Worm (Caenorhabditis elegans) whole organism, L2 larva: ENCODE measurements around the gene C49H3.6.

Experiments
- F13H6.1 ChIP-seq: sonication (generic microtip); optimal IDR thresholded peaks from 2 replicates; lab custom pipeline; 2016; ENCODE audit warnings: missing genetic modification characterization, missing compliant biosample characterization
- R02D3.7 ChIP-seq: fragments of 150-350 bp; optimal IDR thresholded peaks from 2 replicates; lab custom pipeline; 2014; ENCODE audit warnings: missing biosample characterization, missing genetic modification characterization
- elt-1 ChIP-seq: fragments of 150-350 bp; optimal IDR thresholded peaks from 2 replicates; lab custom pipeline; 2014; ENCODE audit warnings: missing biosample characterization, missing genetic modification characterization
- lin-11 ChIP-seq: fragments of 150-350 bp; sonication (generic microtip); optimal IDR thresholded peaks from 2 replicates; lab custom pipeline; 2014; ENCODE audit warnings: missing biosample characterization, missing genetic modification characterization, inconsistent platforms, mixed read lengths
- lsy-2 ChIP-seq, 2 experiments: fragments of 150-350 bp in 1 of 2; sonication (generic microtip) in 1 of 2; optimal IDR thresholded peaks; 2 replicates each; lab custom pipeline; 2014 to 2017; ENCODE audit warnings: missing biosample characterization in 2 of 2, missing genetic modification characterization in 2 of 2
- mab-5 ChIP-seq: fragments of 150-350 bp; optimal IDR thresholded peaks from 2 replicates; lab custom pipeline; 2014; ENCODE audit warnings: missing biosample characterization, missing genetic modification characterization
- nhr-25 ChIP-seq: fragments of 150-350 bp; sonication (generic microtip); optimal IDR thresholded peaks from 3 replicates; lab custom pipeline; 2014; ENCODE audit warnings: missing biosample characterization, missing genetic modification characterization
- nhr-77 ChIP-seq: fragments of 150-350 bp; optimal IDR thresholded peaks from 2 replicates; lab custom pipeline; 2014; ENCODE audit warnings: missing biosample characterization, missing genetic modification characterization
- sem-4 ChIP-seq: fragments of 150-350 bp; optimal IDR thresholded peaks from 2 replicates; lab custom pipeline; 2014; ENCODE audit warnings: missing biosample characterization, missing genetic modification reagents, missing genetic modification characterization
- unc-62 ChIP-seq: fragments of 150-350 bp; optimal IDR thresholded peaks from 2 replicates; lab custom pipeline; 2014; ENCODE audit warnings: missing biosample characterization, missing genetic modification reagents, missing genetic modification characterization
- zag-1 ChIP-seq: fragments of 150-350 bp; optimal IDR thresholded peaks from 2 replicates; lab custom pipeline; 2014; ENCODE audit warnings: missing biosample characterization, missing genetic modification characterization
- ztf-11 ChIP-seq: sonication (generic microtip); optimal IDR thresholded peaks from 2 replicates; lab custom pipeline; 2017; ENCODE audit warnings: missing biosample characterization, missing genetic modification characterization

DNA sequence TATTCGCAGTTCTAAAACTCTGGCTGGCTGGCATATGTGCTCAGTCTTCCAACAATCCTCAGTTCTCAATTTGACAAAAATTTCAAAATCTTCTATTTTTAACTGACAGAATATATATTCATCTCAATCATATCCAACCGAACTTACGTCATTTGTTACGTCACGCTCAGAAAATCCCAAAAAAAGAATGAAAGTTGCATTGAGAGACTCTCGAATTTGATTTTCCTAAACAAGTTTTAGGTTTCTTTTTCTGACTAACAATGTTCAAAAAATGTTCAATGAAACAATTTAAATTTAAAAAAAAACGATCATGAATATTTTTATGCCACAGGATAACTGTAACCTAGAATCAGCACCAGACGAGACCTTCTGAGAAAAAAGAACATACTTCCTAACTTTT, 5.6 kb upstream of the C49H3.6 start:
- TF ChIP-seq F13H6.1 (tag; lab: Kevin White, UChicago) (no peak), mab-5 (tag; lab: Kevin White, UChicago) (no peak), sem-4 (tag; lab: Kevin White, UChicago) (no peak), zag-1 (no peak), elt-1 (tag; lab: Kevin White, UChicago) (no peak), nhr-25 (tag; lab: Kevin White, UChicago) (no peak), lsy-2 (tag; optimal IDR thresholded peaks at IDR 0.05; lab: Kevin White, UChicago) (no peak), ztf-11 (tag; lab: Kevin White, UChicago) (no peak), nhr-77 (no peak), lin-11 (tag; lab: Kevin White, UChicago) (no peak), R02D3.7 (tag; lab: Kevin White, UChicago) (no peak), unc-62 (GFP tag; lab: Kevin White, UChicago) (no peak)
